Fruit fly (Drosophila melanogaster): ENCODE measurements around the gene CG13318.

The CG13318 gene

DNA sequence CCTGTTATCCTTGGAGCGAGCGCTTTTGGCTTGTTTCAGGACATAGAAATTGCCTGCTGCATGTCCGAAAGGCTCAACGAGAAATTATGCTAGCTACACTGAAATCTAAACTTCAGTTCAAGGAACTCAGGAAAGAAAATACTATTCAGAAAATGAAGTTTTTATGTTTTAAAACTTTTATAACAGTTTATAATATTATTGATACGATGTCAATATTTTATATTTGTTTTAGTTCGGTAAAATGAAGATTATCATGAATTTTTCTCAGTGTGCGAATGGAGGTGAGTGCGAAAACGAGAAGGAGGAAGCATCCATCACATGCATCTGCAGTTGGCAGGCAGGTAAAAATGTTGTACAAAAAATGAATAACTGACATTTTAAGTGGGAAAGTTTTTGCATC, 26.1 kb downstream of the CG13318 start (continued):
- TF ChIP-seq CG16863 (GFP tag; optimal IDR thresholded peaks at IDR 0.05) (no peak), pita (GFP tag; optimal IDR thresholded peaks at IDR 0.05) (no peak), Drgx (GFP tag; IDR thresholded peaks at IDR 0.05) (peak; percentile 81), NC2β (GFP tag; optimal IDR thresholded peaks at IDR 0.05) (peak; percentile 14), CG42726 (GFP tag; IDR thresholded peaks at IDR 0.05; ENCODE audit: partially characterized antibody) (no peak), Nf-YB (GFP tag; optimal IDR thresholded peaks at IDR 0.05) (peak; percentile 40), CG18011 (GFP tag; optimal IDR thresholded peaks at IDR 0.05) (no peak), Dad (GFP tag; optimal IDR thresholded peaks at IDR 0.05) (no peak), ci (GFP tag; IDR thresholded peaks at IDR 0.05) (peak; percentile 69; the same call in 2 of the 3 replicates), CG13424 (tag; optimal IDR thresholded peaks at IDR 0.05) (peak; percentile 59), CG9876 (GFP tag; optimal IDR thresholded peaks at IDR 0.05) (no peak), hbn (GFP tag; IDR thresholded peaks at IDR 0.05; ENCODE audit: partially characterized antibody) (no peak), ase (GFP tag; IDR thresholded peaks at IDR 0.05) (peak; percentile 48; the same call in 1 of the 3 replicates), Adf1 (GFP tag; IDR thresholded peaks at IDR 0.05) (no peak), inv (GFP tag; IDR thresholded peaks at IDR 0.05; ENCODE audit: partially characterized antibody) (no peak), CG10209 (GFP tag; optimal IDR thresholded peaks at IDR 0.05) (peak; percentile 53), Sox102F (GFP tag; optimal IDR thresholded peaks at IDR 0.05) (peak; percentile 82), CG34422 (GFP tag; IDR thresholded peaks at IDR 0.05) (peak; percentile 56; the same call in 2 of the 3 replicates), zen2 (GFP tag; IDR thresholded peaks at IDR 0.05; ENCODE audit: partially characterized antibody) (no peak), NK7.1 (GFP tag; optimal IDR thresholded peaks at IDR 0.05) (peak; percentile 23), crol (GFP tag; IDR thresholded peaks at IDR 0.05) (no peak), Bgb (GFP tag; IDR thresholded peaks at IDR 0.05; ENCODE audit: partially characterized antibody) (no peak), CG31365 (tag; optimal IDR thresholded peaks at IDR 0.05) (no peak), insv (GFP tag; optimal IDR thresholded peaks at IDR 0.05) (no peak), HLH3B (GFP tag; IDR thresholded peaks at IDR 0.05) (peak; percentile 72), da (GFP tag; optimal IDR thresholded peaks at IDR 0.05) (no peak), Spps (tag; optimal IDR thresholded peaks at IDR 0.05) (peak; percentile 64), CG9437 (GFP tag; optimal IDR thresholded peaks at IDR 0.05) (no peak), bsh (GFP tag; optimal IDR thresholded peaks at IDR 0.05) (peak in 1 of 2 experiments; percentile 75), CTCF (GFP tag; optimal IDR thresholded peaks at IDR 0.05) (no peak), CG13775 (GFP tag; optimal IDR thresholded peaks at IDR 0.05) (peak; percentile 59), pfk (GFP tag; optimal IDR thresholded peaks at IDR 0.05) (no peak), CG1024 (GFP tag; IDR thresholded peaks at IDR 0.05) (peak; percentile 42; the same call in 1 of the 2 replicates), Lim3 (GFP tag; IDR thresholded peaks at IDR 0.05) (no peak), CG32767 (GFP tag; IDR thresholded peaks at IDR 0.05) (no peak), CG15011 (GFP tag; optimal IDR thresholded peaks at IDR 0.05) (peak; percentile 14), Fer1 (GFP tag; optimal IDR thresholded peaks at IDR 0.05) (peak; percentile 49), ind (GFP tag; optimal IDR thresholded peaks at IDR 0.05) (peak; percentile 54), crp (GFP tag; optimal IDR thresholded peaks at IDR 0.05) (no peak), Blimp-1 (GFP tag; optimal IDR thresholded peaks at IDR 0.05) (peak; percentile 74), Ets65A (GFP tag) (no peak), Eip74EF (GFP tag; optimal IDR thresholded peaks at IDR 0.05) (peak in 1 of 2 experiments; percentile 19), dm (GFP tag; optimal IDR thresholded peaks at IDR 0.05) (no peak), az2 (GFP tag; optimal IDR thresholded peaks at IDR 0.05) (peak; percentile 66), pnt (GFP tag; optimal IDR thresholded peaks at IDR 0.05) (no peak), tx (GFP tag; optimal IDR thresholded peaks at IDR 0.05) (no peak), HHEX (GFP tag; optimal IDR thresholded peaks at IDR 0.05) (peak; percentile 7), CG15696 (tag; optimal IDR thresholded peaks at IDR 0.05) (peak; percentile 54), lbe (GFP tag; optimal IDR thresholded peaks at IDR 0.05) (no peak), jigr1 (GFP tag; IDR thresholded peaks at IDR 0.05) (no peak), CG33213 (GFP tag; optimal IDR thresholded peaks at IDR 0.05) (no peak)

Measured in whole organism, embryonic.